Fruit fly (Drosophila melanogaster): Measurements from ENCODE around the gene CG8892.

- TF ChIP-seq CG33017 (tag; optimal IDR thresholded peaks at IDR 0.05): no peak
- no peak for TF ChIP-seq CG5204 (GFP tag; optimal IDR thresholded peaks at IDR 0.05)
These were observed 16.8 kb upstream of the CG8892 start for dm6 chr2L:4998260-4998560.

Data from whole organism, adult.